Fruit fly (Drosophila melanogaster) whole organism, embryonic: ENCODE data around the gene TM9SF3.
A peak's percentile ranks its signal among the peaks of the same experiment; 100 is the strongest.

ENCODE experiments used
- Aef1 ChIP-seq: fragments of 200-800 bp; sonication (Bioruptor generic); IDR thresholded peaks from 3 replicates; pipeline ENCODE4 v1.3.6; 2022; ENCODE audit warnings: missing biosample characterization, missing genetic modification characterization
- B-H1 ChIP-seq: fragments of 200-800 bp; sonication (Bioruptor generic); IDR thresholded peaks from 3 replicates; pipeline ENCODE4 v1.3.6; 2022; ENCODE audit warnings: missing biosample characterization, missing genetic modification characterization
- CG11504 ChIP-seq: fragments of 200-800 bp; sonication (Bioruptor generic); optimal IDR thresholded peaks from 3 replicates; lab custom pipeline; 2019; ENCODE audit warnings: missing biosample characterization, mild to moderate bottlenecking, missing genetic modification characterization, moderate library complexity
- CG12942 ChIP-seq: fragments of 200-800 bp; sonication (Bioruptor generic); optimal IDR thresholded peaks from 3 replicates; lab custom pipeline; 2016; ENCODE audit warnings: missing biosample characterization, missing genetic modification characterization
- CG13894 ChIP-seq: fragments of 200-800 bp; sonication (Bioruptor generic); optimal IDR thresholded peaks from 3 replicates; lab custom pipeline; 2018; ENCODE audit warnings: missing biosample characterization, mild to moderate bottlenecking, missing genetic modification characterization, moderate library complexity
- CG14014 ChIP-seq: fragments of 200-800 bp; sonication (Bioruptor generic); IDR thresholded peaks from 2 replicates; pipeline ENCODE4 v1.3.6; 2022; ENCODE audit warnings: missing biosample characterization, missing genetic modification characterization
- CG14441 ChIP-seq: fragments of 200-800 bp; sonication (Bioruptor generic); IDR thresholded peaks from 2 replicates; pipeline ENCODE4 v1.3.6; 2022; ENCODE audit warnings: missing biosample characterization, missing genetic modification characterization
- CG14667 ChIP-seq: fragments of 200-800 bp; sonication (Bioruptor generic); IDR thresholded peaks from 2 replicates; pipeline ENCODE4 v1.3.6; 2022; ENCODE audit warnings: missing biosample characterization, missing genetic modification characterization
- CG14710 ChIP-seq: fragments of 200-800 bp; sonication (Bioruptor generic); optimal IDR thresholded peaks from 3 replicates; lab custom pipeline; 2019; ENCODE audit warnings: missing biosample characterization, mild to moderate bottlenecking, missing genetic modification characterization, moderate library complexity
- CG15479 ChIP-seq: fragments of 200-800 bp; sonication (Bioruptor generic); optimal IDR thresholded peaks from 3 replicates; lab custom pipeline; 2019; ENCODE audit warnings: missing biosample characterization, mild to moderate bottlenecking, missing genetic modification characterization, moderate library complexity
- CG1647 ChIP-seq: fragments of 200-800 bp; sonication (Bioruptor generic); optimal IDR thresholded peaks from 3 replicates; lab custom pipeline; 2016; ENCODE audit warnings: missing biosample characterization, missing genetic modification characterization
- CG17186 ChIP-seq: fragments of 200-800 bp; sonication (Bioruptor generic); optimal IDR thresholded peaks from 3 replicates; lab custom pipeline; 2017; ENCODE audit warnings: missing biosample characterization, missing genetic modification reagents, missing genetic modification characterization
- CG17361 ChIP-seq: fragments of 200-800 bp; sonication (Bioruptor generic); IDR thresholded peaks from 3 replicates; pipeline ENCODE4 v1.3.6; 2022; ENCODE audit warnings: missing biosample characterization, missing genetic modification characterization
- CG17829 ChIP-seq: fragments of 200-800 bp; optimal IDR thresholded peaks from 2 replicates; lab custom pipeline; 2019; ENCODE audit warnings: missing biosample characterization, mild to moderate bottlenecking, missing genetic modification characterization, moderate library complexity
- CG18476 ChIP-seq: fragments of 200-800 bp; sonication (Bioruptor generic); optimal IDR thresholded peaks from 2 replicates; lab custom pipeline; 2016; ENCODE audit warnings: missing biosample characterization, mild to moderate bottlenecking, missing genetic modification characterization
- CG31388 ChIP-seq: fragments of 200-800 bp; sonication (Bioruptor generic); optimal IDR thresholded peaks from 2 replicates; lab custom pipeline; 2016; ENCODE audit warnings: missing biosample characterization, missing genetic modification characterization
- CG6765 ChIP-seq: fragments of 200-800 bp; sonication (Bioruptor generic); optimal IDR thresholded peaks from 3 replicates; lab custom pipeline; 2017; ENCODE audit warnings: missing biosample characterization, mild to moderate bottlenecking, missing genetic modification characterization
- CG7556 ChIP-seq: fragments of 200-800 bp; sonication (Bioruptor generic); optimal IDR thresholded peaks from 2 replicates; lab custom pipeline; 2017; ENCODE audit warnings: missing biosample characterization, mild to moderate bottlenecking, missing genetic modification characterization
- CG7745 ChIP-seq: fragments of 200-800 bp; sonication (Bioruptor generic); optimal IDR thresholded peaks from 2 replicates; lab custom pipeline; 2018; ENCODE audit warnings: missing biosample characterization, mild to moderate bottlenecking, missing genetic modification characterization, moderate library complexity
- CG7786 ChIP-seq: fragments of 200-800 bp; sonication (Bioruptor generic); optimal IDR thresholded peaks from 2 replicates; lab custom pipeline; 2016; ENCODE audit warnings: missing biosample characterization, missing genetic modification characterization
- CG9609 ChIP-seq: fragments of 200-800 bp; sonication (Bioruptor generic); optimal IDR thresholded peaks from 3 replicates; lab custom pipeline; 2016; ENCODE audit warnings: missing biosample characterization, missing genetic modification characterization
- D ChIP-seq, 2 experiments: fragments of 200-800 bp in 1 of 2; fragments of >200 bp in 1 of 2; sonication (Bioruptor generic) in 1 of 2; optimal IDR thresholded peaks; 2 replicates in 1 of 2; 3 replicates in 1 of 2; lab custom pipeline; 2017; ENCODE audit warnings: mild to moderate bottlenecking in 1 of 2, missing biosample characterization in 1 of 2, missing genetic modification characterization in 1 of 2, missing genetic modification reagents in 1 of 2
- E2f2 ChIP-seq: fragments of 200-800 bp; sonication (Bioruptor generic); IDR thresholded peaks from 2 replicates; pipeline ENCODE4 v1.3.6; 2022; ENCODE audit warnings: missing biosample characterization, missing genetic modification characterization
- Ets65A ChIP-seq: fragments of 200-800 bp; sonication (Bioruptor generic); peaks from one replicate; lab custom pipeline; 2016; ENCODE audit warnings: missing biosample characterization, missing genetic modification characterization
- HmgD ChIP-seq: fragments of 200-800 bp; sonication (Bioruptor generic); optimal IDR thresholded peaks from 3 replicates; lab custom pipeline; 2016; ENCODE audit warnings: missing biosample characterization, missing genetic modification characterization
- Max ChIP-seq: fragments of 200-800 bp; sonication (Bioruptor generic); optimal IDR thresholded peaks from 2 replicates; lab custom pipeline; 2016; ENCODE audit warnings: missing biosample characterization, mild to moderate bottlenecking, missing genetic modification characterization
- Opbp ChIP-seq: fragments of 200-800 bp; sonication (Bioruptor generic); IDR thresholded peaks from 3 replicates; pipeline ENCODE4 v1.3.6; 2022; ENCODE audit warnings: missing biosample characterization, missing genetic modification characterization; ENCODE audit not compliant: partially characterized antibody
- Six4 ChIP-seq: fragments of 200-800 bp; sonication (Bioruptor generic); optimal IDR thresholded peaks from 2 replicates; lab custom pipeline; 2016; ENCODE audit warnings: missing biosample characterization, missing genetic modification characterization
- Trl ChIP-seq, 3 experiments: fragments of >200 bp in 2 of 3; fragments of 200-800 bp in 1 of 3; sonication (Bioruptor generic) in 1 of 3; optimal IDR thresholded peaks; 2 replicates in 1 of 3; 3 replicates in 2 of 3; lab custom pipeline; 2016 to 2017; ENCODE audit warnings: missing biosample characterization in 1 of 3, missing genetic modification characterization in 1 of 3
- Xbp1 ChIP-seq: fragments of 200-800 bp; sonication (Bioruptor generic); optimal IDR thresholded peaks from 3 replicates; lab custom pipeline; 2016; ENCODE audit warnings: missing biosample characterization, mild to moderate bottlenecking, missing genetic modification characterization
- amos ChIP-seq: fragments of 200-800 bp; sonication (Bioruptor generic); IDR thresholded peaks from 2 replicates; pipeline ENCODE4 v1.3.6; 2022; ENCODE audit warnings: missing biosample characterization, missing genetic modification characterization; ENCODE audit not compliant: partially characterized antibody
- ash1 ChIP-seq: fragments of 200-800 bp; sonication (Bioruptor generic); optimal IDR thresholded peaks from 2 replicates; lab custom pipeline; 2018; ENCODE audit warnings: missing biosample characterization, mild to moderate bottlenecking, missing genetic modification characterization
- bbx ChIP-seq: fragments of 200-800 bp; sonication (Bioruptor generic); IDR thresholded peaks from 2 replicates; pipeline ENCODE4 v1.3.6; 2022; ENCODE audit warnings: missing biosample characterization, missing genetic modification characterization; ENCODE audit not compliant: partially characterized antibody
- cas ChIP-seq: fragments of 200-800 bp; sonication (Bioruptor generic); IDR thresholded peaks from 2 replicates; pipeline ENCODE4 v1.3.6; 2022; ENCODE audit warnings: missing biosample characterization, missing genetic modification characterization
- cg ChIP-seq: fragments of 200-800 bp; sonication (Bioruptor generic); optimal IDR thresholded peaks from 3 replicates; lab custom pipeline; 2019; ENCODE audit warnings: missing biosample characterization, mild to moderate bottlenecking, missing genetic modification characterization, moderate library complexity
- dpn ChIP-seq, 2 experiments: fragments of 200-800 bp; sonication (Bioruptor generic); optimal IDR thresholded peaks; 3 replicates each; lab custom pipeline; 2016; ENCODE audit warnings: missing biosample characterization in 2 of 2, missing genetic modification characterization in 2 of 2
- kah ChIP-seq: fragments of 200-800 bp; sonication (Bioruptor generic); optimal IDR thresholded peaks from 2 replicates; lab custom pipeline; 2018; ENCODE audit warnings: missing biosample characterization, mild to moderate bottlenecking, missing genetic modification characterization
- klu ChIP-seq: fragments of 200-800 bp; sonication (Bioruptor generic); IDR thresholded peaks from 2 replicates; pipeline ENCODE4 v1.3.6; 2022; ENCODE audit warnings: missing biosample characterization, missing genetic modification characterization
- nom ChIP-seq: fragments of 200-800 bp; sonication (Bioruptor generic); optimal IDR thresholded peaks from 2 replicates; lab custom pipeline; 2017; ENCODE audit warnings: missing biosample characterization, missing genetic modification characterization, mild to moderate bottlenecking, moderate library complexity, missing genetic modification reagents
- otp ChIP-seq: fragments of 200-800 bp; sonication (Bioruptor generic); IDR thresholded peaks from 3 replicates; pipeline ENCODE4, ENCODE4 v1.3.6; 2022; ENCODE audit warnings: missing biosample characterization, missing genetic modification characterization
- pho ChIP-seq: fragments of 200-800 bp; sonication (Bioruptor generic); optimal IDR thresholded peaks from 2 replicates; lab custom pipeline; 2016; ENCODE audit warnings: missing biosample characterization, missing genetic modification characterization
- pita ChIP-seq: fragments of 200-800 bp; sonication (Bioruptor generic); optimal IDR thresholded peaks from 2 replicates; lab custom pipeline; 2017; ENCODE audit warnings: missing biosample characterization, mild to moderate bottlenecking, missing genetic modification characterization
- pros ChIP-seq: fragments of 200-800 bp; sonication (Bioruptor generic); optimal IDR thresholded peaks from 3 replicates; lab custom pipeline; 2019; ENCODE audit warnings: missing biosample characterization, mild to moderate bottlenecking, missing genetic modification characterization, moderate library complexity
- stwl ChIP-seq: fragments of 200-800 bp; sonication (Bioruptor generic); optimal IDR thresholded peaks from 3 replicates; lab custom pipeline; 2018; ENCODE audit warnings: missing biosample characterization, mild to moderate bottlenecking, missing genetic modification characterization, moderate library complexity
- tin ChIP-seq: fragments of 200-800 bp; sonication (Bioruptor generic); optimal IDR thresholded peaks from 3 replicates; lab custom pipeline; 2016; ENCODE audit warnings: missing biosample characterization, missing genetic modification characterization
- tio ChIP-seq: fragments of 200-800 bp; sonication (Bioruptor generic); optimal IDR thresholded peaks from 2 replicates; lab custom pipeline; 2017; ENCODE audit warnings: missing biosample characterization, missing genetic modification characterization, inconsistent platforms
- vvl ChIP-seq: fragments of 200-800 bp; sonication (Bioruptor generic); IDR thresholded peaks from 2 replicates; pipeline ENCODE4 v1.3.6; 2022; ENCODE audit warnings: missing biosample characterization, missing genetic modification characterization
- zen2 ChIP-seq: fragments of 200-800 bp; sonication (Bioruptor generic); IDR thresholded peaks from 3 replicates; pipeline ENCODE4 v1.3.6; 2022; ENCODE audit warnings: missing biosample characterization, missing genetic modification characterization; ENCODE audit not compliant: partially characterized antibody

Gene TM9SF3

dm6 chr3L:5634188-5634894 lies 30.6 kb upstream of the TM9SF3 start:
- no peak for TF ChIP-seq E2f2 (GFP tag; lab: Robert Waterston, UW)
- no peak for TF ChIP-seq Aef1 (GFP tag; lab: Robert Waterston, UW)
- peak; percentile 18 for TF ChIP-seq Max (GFP tag; lab: Kevin White, UChicago)
- TF ChIP-seq CG7745 (tag; lab: Kevin White, UChicago), result no peak
- TF ChIP-seq CG15479 (GFP tag; lab: Kevin White, UChicago), result peak; percentile 56
- no peak for TF ChIP-seq CG12942 (GFP tag; lab: Kevin White, UChicago)
- 0 out of 3 replicates have a peak, but pooled peaks have one; percentile 6 for TF ChIP-seq otp (GFP tag; lab: Robert Waterston, UW)
- no peak for TF ChIP-seq kah (GFP tag; lab: Kevin White, UChicago)
- peak; percentile 17; the same call in 1 of the 2 replicates for TF ChIP-seq vvl
- TF ChIP-seq tio (GFP tag; lab: Kevin White, UChicago), result no peak
- TF ChIP-seq CG11504, result no peak
- TF ChIP-seq CG7786 (GFP tag; lab: Kevin White, UChicago), result no peak
- no peak for TF ChIP-seq pho (GFP tag; lab: Kevin White, UChicago)
- TF ChIP-seq CG1647 (GFP tag; lab: Kevin White, UChicago), result no peak
- peak; percentile 87 for TF ChIP-seq Ets65A (GFP tag; lab: Kevin White, UChicago)
- TF ChIP-seq ash1 (GFP tag; lab: Kevin White, UChicago), result no peak
- TF ChIP-seq pita (GFP tag; lab: Kevin White, UChicago), result peak; percentile 10
- TF ChIP-seq amos (GFP tag; lab: Robert Waterston, UW), result no peak; the same call in 1 of the 2 replicates
- no peak for TF ChIP-seq CG17186 (GFP tag; lab: Kevin White, UChicago)
- TF ChIP-seq CG7556 (GFP tag; lab: Kevin White, UChicago), result no peak
- no peak for TF ChIP-seq CG13894
- no peak for TF ChIP-seq CG14441 (GFP tag; lab: Robert Waterston, UW)
- peak; percentile 14 for TF ChIP-seq CG14710 (tag; lab: Kevin White, UChicago)
- TF ChIP-seq CG6765 (GFP tag; lab: Kevin White, UChicago), result no peak
- TF ChIP-seq Trl (optimal IDR thresholded peaks at IDR 0.05; lab: Kevin White, UChicago), result peak; percentile 59 to 78
- no peak for TF ChIP-seq Trl (GFP tag; optimal IDR thresholded peaks at IDR 0.05; lab: Kevin White, UChicago)
- TF ChIP-seq B-H1 (GFP tag; lab: Robert Waterston, UW), result no peak
- no peak for TF ChIP-seq CG14667 (GFP tag; lab: Robert Waterston, UW)
- no peak for TF ChIP-seq tin (GFP tag; lab: Kevin White, UChicago)
- TF ChIP-seq CG17829 (tag; lab: Kevin White, UChicago), result peak; percentile 4
- no peak for TF ChIP-seq HmgD (GFP tag; lab: Kevin White, UChicago)
- peak; percentile 82 for TF ChIP-seq stwl (tag; lab: Kevin White, UChicago)
- TF ChIP-seq Xbp1 (GFP tag; lab: Kevin White, UChicago), result no peak
- no peak for TF ChIP-seq CG31388 (GFP tag; lab: Kevin White, UChicago)
- TF ChIP-seq cas, result no peak
- no peak for TF ChIP-seq CG18476 (GFP tag; lab: Kevin White, UChicago)
- no peak for TF ChIP-seq Opbp (GFP tag; lab: Robert Waterston, UW)
- TF ChIP-seq CG17361 (GFP tag; lab: Robert Waterston, UW), result no peak
- TF ChIP-seq CG14014 (GFP tag; lab: Robert Waterston, UW), result no peak
- TF ChIP-seq bbx (GFP tag; lab: Robert Waterston, UW), result 0 out of 2 replicates have a peak, but pooled peaks have one; percentile 41
- TF ChIP-seq pros, result peak; percentile 52
- no peak for TF ChIP-seq klu (GFP tag; lab: Robert Waterston, UW)
- no peak for TF ChIP-seq nom (GFP tag; lab: Kevin White, UChicago)
- TF ChIP-seq CG9609 (GFP tag; lab: Kevin White, UChicago), result no peak
- peak; percentile 91 for TF ChIP-seq D (optimal IDR thresholded peaks at IDR 0.05; lab: Kevin White, UChicago)
- TF ChIP-seq D (GFP tag; optimal IDR thresholded peaks at IDR 0.05; lab: Kevin White, UChicago), result peak; percentile 6
- TF ChIP-seq dpn (GFP tag; optimal IDR thresholded peaks at IDR 0.05; lab: Kevin White, UChicago), result no peak
- peak; percentile 81 for TF ChIP-seq cg (GFP tag; lab: Kevin White, UChicago)
- 0 out of 3 replicates have a peak, but pooled peaks have one; percentile 39 for TF ChIP-seq zen2 (GFP tag; lab: Robert Waterston, UW)
- TF ChIP-seq Six4 (GFP tag; lab: Kevin White, UChicago), result no peak
